Fruit fly (Drosophila melanogaster) whole organism, embryonic: Measurements from ENCODE around the gene CG14853.

Experiments used
- Antp ChIP-seq: fragments of 200-800 bp; sonication (Bioruptor generic); optimal IDR thresholded peaks from 3 replicates; lab custom pipeline; 2016; ENCODE audit warnings: missing biosample characterization, missing genetic modification characterization
- Asciz ChIP-seq: fragments of 200-800 bp; sonication (Bioruptor generic); optimal IDR thresholded peaks from 2 replicates; lab custom pipeline; 2017; ENCODE audit warnings: missing biosample characterization, mild to moderate bottlenecking, missing genetic modification characterization, missing genetic modification reagents
- Atf3 ChIP-seq: fragments of 200-800 bp; sonication (Bioruptor generic); optimal IDR thresholded peaks from 3 replicates; lab custom pipeline; 2016; ENCODE audit warnings: missing biosample characterization, missing genetic modification characterization
- Awh ChIP-seq: fragments of 200-800 bp; sonication (Bioruptor generic); IDR thresholded peaks from 2 replicates; pipeline ENCODE4, ENCODE4 v1.3.6; 2022; ENCODE audit warnings: missing biosample characterization, missing genetic modification characterization
- Bteb2 ChIP-seq: fragments of 200-800 bp; sonication (Bioruptor generic); optimal IDR thresholded peaks from 2 replicates; lab custom pipeline; 2016; ENCODE audit warnings: missing biosample characterization, missing genetic modification characterization
- CG10274 ChIP-seq: fragments of 200-800 bp; sonication (Bioruptor generic); optimal IDR thresholded peaks from 3 replicates; lab custom pipeline; 2017; ENCODE audit warnings: missing biosample characterization, mild to moderate bottlenecking, missing genetic modification characterization
- CG11560 ChIP-seq: fragments of 200-800 bp; sonication (Bioruptor generic); IDR thresholded peaks from 3 replicates; pipeline ENCODE4 v1.3.6; 2022; ENCODE audit warnings: missing biosample characterization, missing genetic modification characterization
- CG12769 ChIP-seq: fragments of 200-800 bp; sonication (Bioruptor generic); optimal IDR thresholded peaks from 2 replicates; lab custom pipeline; 2019; ENCODE audit warnings: missing biosample characterization, mild to moderate bottlenecking, missing genetic modification characterization, moderate library complexity
- CG15696 ChIP-seq: fragments of 200-800 bp; sonication (Bioruptor generic); optimal IDR thresholded peaks from 2 replicates; lab custom pipeline; 2019; ENCODE audit warnings: missing biosample characterization, mild to moderate bottlenecking, missing genetic modification characterization, moderate library complexity
- CG1602 ChIP-seq: fragments of 200-800 bp; sonication (Bioruptor generic); optimal IDR thresholded peaks from 3 replicates; lab custom pipeline; 2016; ENCODE audit warnings: missing biosample characterization, missing genetic modification characterization
- CG16813 ChIP-seq: fragments of 200-800 bp; sonication (Bioruptor generic); IDR thresholded peaks from 3 replicates; pipeline ENCODE4 v1.3.6; 2022; ENCODE audit warnings: missing biosample characterization, missing genetic modification characterization; ENCODE audit not compliant: partially characterized antibody
- CG16863 ChIP-seq: fragments of 200-800 bp; sonication (Bioruptor generic); optimal IDR thresholded peaks from 3 replicates; lab custom pipeline; 2016; ENCODE audit warnings: missing biosample characterization, missing genetic modification characterization
- CG17328 ChIP-seq: fragments of 200-800 bp; sonication (Bioruptor generic); IDR thresholded peaks from 2 replicates; pipeline ENCODE4 v1.3.6; 2022; ENCODE audit warnings: missing biosample characterization, missing genetic modification characterization
- CG2199 ChIP-seq: fragments of 200-800 bp; sonication (Bioruptor generic); IDR thresholded peaks from 3 replicates; pipeline ENCODE4 v1.3.6; 2022; ENCODE audit warnings: missing biosample characterization, missing genetic modification characterization
- CG3281 ChIP-seq: fragments of 200-800 bp; sonication (Bioruptor generic); optimal IDR thresholded peaks from 3 replicates; lab custom pipeline; 2017; ENCODE audit warnings: missing biosample characterization, mild to moderate bottlenecking, missing genetic modification characterization
- CG5953 ChIP-seq: fragments of 200-800 bp; sonication (Bioruptor generic); IDR thresholded peaks from 2 replicates; pipeline ENCODE4 v1.3.6; 2022; ENCODE audit warnings: missing biosample characterization, missing genetic modification characterization
- CG6254 ChIP-seq: fragments of 200-800 bp; sonication (Bioruptor generic); optimal IDR thresholded peaks from 3 replicates; lab custom pipeline; 2017; ENCODE audit warnings: mild to moderate bottlenecking, missing biosample characterization, missing genetic modification reagents, missing genetic modification characterization
- CG8478 ChIP-seq: fragments of >200 bp; optimal IDR thresholded peaks from 2 replicates; lab custom pipeline; 2018
- CG8924 ChIP-seq: fragments of 200-800 bp; optimal IDR thresholded peaks from 3 replicates; lab custom pipeline; 2019; ENCODE audit warnings: missing biosample characterization, mild to moderate bottlenecking, missing genetic modification characterization, moderate library complexity
- CoRest ChIP-seq: fragments of 200-800 bp; sonication (Bioruptor generic); optimal IDR thresholded peaks from 3 replicates; lab custom pipeline; 2018; ENCODE audit warnings: missing biosample characterization, mild to moderate bottlenecking, missing genetic modification characterization, moderate library complexity
- Ets65A ChIP-seq: fragments of 200-800 bp; sonication (Bioruptor generic); peaks from one replicate; lab custom pipeline; 2016; ENCODE audit warnings: missing biosample characterization, missing genetic modification characterization
- HHEX ChIP-seq: fragments of 200-800 bp; sonication (Bioruptor generic); optimal IDR thresholded peaks from 3 replicates; lab custom pipeline; 2017; ENCODE audit warnings: missing biosample characterization, mild to moderate bottlenecking, missing genetic modification characterization, missing genetic modification reagents
- Hey ChIP-seq: fragments of 200-800 bp; sonication (Bioruptor generic); optimal IDR thresholded peaks from 3 replicates; lab custom pipeline; 2018; ENCODE audit warnings: missing biosample characterization, mild to moderate bottlenecking, missing genetic modification characterization
- Hr78 ChIP-seq, 2 experiments: fragments of 200-800 bp in 1 of 2; fragments of >200 bp in 1 of 2; sonication (Bioruptor generic) in 1 of 2; optimal IDR thresholded peaks; 2 replicates each; lab custom pipeline; 2017 to 2019; ENCODE audit warnings: missing biosample characterization in 2 of 2, missing genetic modification characterization in 2 of 2, mild to moderate bottlenecking in 1 of 2, moderate library complexity in 1 of 2
- Mad ChIP-seq: fragments of 200-800 bp; sonication (Bioruptor generic); optimal IDR thresholded peaks from 2 replicates; lab custom pipeline; 2016; ENCODE audit warnings: missing biosample characterization, missing genetic modification characterization
- Nf-YB ChIP-seq: fragments of 200-800 bp; sonication (Bioruptor generic); optimal IDR thresholded peaks from 3 replicates; lab custom pipeline; 2019; ENCODE audit warnings: missing biosample characterization, mild to moderate bottlenecking, missing genetic modification characterization, moderate library complexity
- Ravus ChIP-seq: fragments of 200-800 bp; sonication (Bioruptor generic); IDR thresholded peaks from 2 replicates; pipeline ENCODE4 v1.3.6; 2022; ENCODE audit warnings: missing biosample characterization, missing genetic modification characterization
- Rx ChIP-seq: fragments of 200-800 bp; sonication (Bioruptor generic); IDR thresholded peaks from 2 replicates; pipeline ENCODE4 v1.3.6; 2022; ENCODE audit warnings: missing biosample characterization, missing genetic modification characterization
- Six4 ChIP-seq: fragments of 200-800 bp; sonication (Bioruptor generic); optimal IDR thresholded peaks from 2 replicates; lab custom pipeline; 2016; ENCODE audit warnings: missing biosample characterization, missing genetic modification characterization
- Sry-δ ChIP-seq: fragments of 200-800 bp; sonication (Bioruptor generic); optimal IDR thresholded peaks from 2 replicates; lab custom pipeline; 2016; ENCODE audit warnings: missing biosample characterization, missing genetic modification characterization
- Taf1 ChIP-seq: fragments of 200-800 bp; sonication (Bioruptor generic); IDR thresholded peaks from 2 replicates; pipeline ENCODE4 v1.3.6; 2022; ENCODE audit warnings: missing biosample characterization, missing genetic modification characterization
- az2 ChIP-seq: fragments of 200-800 bp; sonication (Bioruptor generic); optimal IDR thresholded peaks from 3 replicates; lab custom pipeline; 2016; ENCODE audit warnings: missing biosample characterization, missing genetic modification characterization
- bab2 ChIP-seq: fragments of 200-800 bp; sonication (Bioruptor generic); optimal IDR thresholded peaks from 2 replicates; lab custom pipeline; 2016; ENCODE audit warnings: missing biosample characterization, missing genetic modification characterization
- dm ChIP-seq: fragments of 200-800 bp; sonication (Bioruptor generic); optimal IDR thresholded peaks from 3 replicates; lab custom pipeline; 2016; ENCODE audit warnings: missing biosample characterization, missing genetic modification characterization
- eve ChIP-seq, 2 experiments: fragments of >200 bp; optimal IDR thresholded peaks; 2 replicates each; lab custom pipeline; 2017; ENCODE audit warnings: missing biosample characterization in 2 of 2, missing genetic modification characterization in 2 of 2
- exex ChIP-seq: fragments of 200-800 bp; sonication (Bioruptor generic); optimal IDR thresholded peaks from 4 replicates; lab custom pipeline; 2018; ENCODE audit warnings: missing biosample characterization, mild to moderate bottlenecking, missing genetic modification characterization, moderate library complexity
- gfzf ChIP-seq: fragments of 200-800 bp; sonication (Bioruptor generic); optimal IDR thresholded peaks from 2 replicates; lab custom pipeline; 2016; ENCODE audit warnings: missing biosample characterization, mild to moderate bottlenecking, missing genetic modification characterization, moderate library complexity
- grau ChIP-seq: fragments of 200-800 bp; optimal IDR thresholded peaks from 3 replicates; lab custom pipeline; 2019; ENCODE audit warnings: missing biosample characterization, mild to moderate bottlenecking, missing genetic modification characterization, moderate library complexity
- gsb-n ChIP-seq: fragments of 200-800 bp; sonication (Bioruptor generic); optimal IDR thresholded peaks from 3 replicates; lab custom pipeline; 2018; ENCODE audit warnings: missing biosample characterization, mild to moderate bottlenecking, missing genetic modification characterization
- ham ChIP-seq: fragments of 200-800 bp; sonication (Bioruptor generic); IDR thresholded peaks from 2 replicates; pipeline ENCODE4 v1.3.6; 2022; ENCODE audit warnings: missing biosample characterization, missing genetic modification characterization
- ind ChIP-seq: fragments of 200-800 bp; sonication (Bioruptor generic); optimal IDR thresholded peaks from 3 replicates; lab custom pipeline; 2016; ENCODE audit warnings: missing biosample characterization, missing genetic modification characterization
- kay ChIP-seq: fragments of 200-800 bp; sonication (Bioruptor generic); optimal IDR thresholded peaks from 2 replicates; lab custom pipeline; 2016; ENCODE audit warnings: missing biosample characterization, missing genetic modification characterization
- maf-S ChIP-seq: fragments of 200-800 bp; sonication (Bioruptor generic); optimal IDR thresholded peaks from 2 replicates; lab custom pipeline; 2016; ENCODE audit warnings: missing biosample characterization, missing genetic modification characterization
- mld ChIP-seq: fragments of 200-800 bp; sonication (Bioruptor generic); IDR thresholded peaks from 3 replicates; pipeline ENCODE4 v1.3.6; 2022; ENCODE audit warnings: missing biosample characterization, missing genetic modification characterization; ENCODE audit not compliant: partially characterized antibody
- pzg ChIP-seq: fragments of 200-800 bp; sonication (Bioruptor generic); optimal IDR thresholded peaks from 3 replicates; lab custom pipeline; 2018; ENCODE audit warnings: missing biosample characterization, mild to moderate bottlenecking, missing genetic modification characterization, moderate library complexity
- repo ChIP-seq: fragments of 200-800 bp; sonication (Bioruptor generic); optimal IDR thresholded peaks from 2 replicates; lab custom pipeline; 2016; ENCODE audit warnings: missing biosample characterization, missing genetic modification characterization
- salm ChIP-seq: fragments of 200-800 bp; sonication (Bioruptor generic); optimal IDR thresholded peaks from 2 replicates; lab custom pipeline; 2018; ENCODE audit warnings: missing biosample characterization, mild to moderate bottlenecking, missing genetic modification characterization
- sqz ChIP-seq: fragments of 200-800 bp; sonication (Bioruptor generic); optimal IDR thresholded peaks from 3 replicates; lab custom pipeline; 2018; ENCODE audit warnings: missing biosample characterization, mild to moderate bottlenecking, missing genetic modification characterization
- tgo ChIP-seq: fragments of 200-800 bp; sonication (Bioruptor generic); IDR thresholded peaks from 3 replicates; pipeline ENCODE4 v1.3.6; 2022; ENCODE audit warnings: missing biosample characterization, missing genetic modification characterization
- unc-4 ChIP-seq: fragments of 200-800 bp; sonication (Bioruptor generic); IDR thresholded peaks from 2 replicates; pipeline ENCODE4 v1.3.6; 2022; ENCODE audit warnings: missing biosample characterization, missing genetic modification characterization; ENCODE audit not compliant: partially characterized antibody

Gene CG14853

DNA sequence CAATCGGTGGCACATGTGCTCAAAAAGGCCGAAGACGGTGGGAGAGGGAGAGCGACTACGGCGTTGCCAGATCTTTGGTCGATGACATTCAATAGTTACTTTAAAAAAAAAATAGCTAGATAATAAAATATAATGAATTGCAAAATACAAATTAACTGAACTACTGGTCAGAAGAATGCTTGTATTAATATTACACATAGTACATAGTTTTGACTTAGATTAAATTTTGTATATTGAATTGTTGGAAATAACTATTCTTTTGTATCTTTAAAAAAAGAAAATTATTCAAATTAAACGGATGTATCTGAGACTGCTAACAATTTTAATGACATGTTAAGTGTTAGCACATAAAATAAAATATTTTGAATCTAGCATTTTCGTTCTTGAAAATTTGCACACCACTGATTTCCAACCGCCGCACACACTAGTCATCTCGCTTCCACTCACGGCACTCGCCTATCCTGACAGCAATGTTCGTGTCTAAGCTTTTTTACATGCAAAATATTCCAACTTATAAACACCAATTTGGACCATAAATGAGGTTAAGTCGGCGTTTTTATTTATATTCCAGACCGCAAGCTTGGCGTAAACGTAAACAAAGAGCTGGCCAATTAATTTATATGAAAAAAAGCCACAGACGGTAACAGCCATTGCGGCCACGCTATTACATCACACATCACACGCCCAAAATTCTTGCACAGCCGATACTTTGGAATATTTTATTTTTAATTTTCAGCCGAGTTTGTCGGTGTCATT is 34.3 kb upstream of the CG14853 start (continued):
- TF ChIP-seq Atf3 (no peak), Ets65A (GFP tag; lab: Kevin White, UChicago) (peak; percentile 95), Sry-δ (GFP tag; lab: Kevin White, UChicago) (peak; percentile 31), CG11560 (tag; lab: Robert Waterston, UW) (0 out of 3 replicates have a peak, but pooled peaks have one; percentile 48), CG15696 (tag; lab: Kevin White, UChicago) (peak; percentile 74), mld (GFP tag; lab: Robert Waterston, UW) (no peak), Awh (GFP tag; lab: Robert Waterston, UW) (no peak), CG1602 (GFP tag; lab: Kevin White, UChicago) (peak; percentile 78), Taf1 (peak; percentile 36; the same call in 1 of the 2 replicates), az2 (GFP tag; lab: Kevin White, UChicago) (peak; percentile 69), Ravus (GFP tag; lab: Robert Waterston, UW) (no peak), Hr78 (GFP tag; optimal IDR thresholded peaks at IDR 0.05; lab: Kevin White, UChicago) (peak in 1 of 2 experiments; percentile 5), eve (GFP tag; optimal IDR thresholded peaks at IDR 0.05; lab: Kevin White, UChicago) (no peak), sqz (GFP tag; lab: Kevin White, UChicago) (peak; percentile 71), Six4 (GFP tag; lab: Kevin White, UChicago) (peak; percentile 59), CG8924 (tag; lab: Kevin White, UChicago) (peak; percentile 82), Nf-YB (peak; percentile 65), salm (tag; lab: Kevin White, UChicago) (no peak), CG5953 (GFP tag; lab: Robert Waterston, UW) (no peak), ham (GFP tag; lab: Robert Waterston, UW) (no peak), CG3281 (GFP tag; lab: Kevin White, UChicago) (peak; percentile 77), Antp (no peak), CG10274 (GFP tag; lab: Kevin White, UChicago) (peak; percentile 49), exex (tag; lab: Kevin White, UChicago) (peak; percentile 27), unc-4 (GFP tag; lab: Robert Waterston, UW) (no peak), bab2 (peak; percentile 59), Hey (no peak), CG8478 (lab: Kevin White, UChicago) (no peak), maf-S (GFP tag; lab: Kevin White, UChicago) (peak; percentile 21), CG6254 (GFP tag; lab: Kevin White, UChicago) (peak; percentile 30), Rx (GFP tag; lab: Robert Waterston, UW) (no peak; the same call in 1 of the 2 replicates), Mad (GFP tag; lab: Kevin White, UChicago) (peak; percentile 52), pzg (GFP tag; lab: Kevin White, UChicago) (no peak), CoRest (tag; lab: Kevin White, UChicago) (peak; percentile 89), CG2199 (no peak), kay (GFP tag; lab: Kevin White, UChicago) (peak; percentile 53), dm (GFP tag; lab: Kevin White, UChicago) (peak; percentile 32), grau (tag; lab: Kevin White, UChicago) (peak; percentile 81), CG16813 (GFP tag; lab: Robert Waterston, UW) (no peak), CG16863 (GFP tag; lab: Kevin White, UChicago) (peak; percentile 64), gfzf (GFP tag; lab: Kevin White, UChicago) (no peak), HHEX (peak; percentile 55), ind (GFP tag; lab: Kevin White, UChicago) (peak; percentile 80), Asciz (GFP tag; lab: Kevin White, UChicago) (peak; percentile 54), Bteb2 (GFP tag; lab: Kevin White, UChicago) (peak; percentile 64), CG17328 (no peak; the same call in 1 of the 2 replicates), repo (GFP tag; lab: Kevin White, UChicago) (no peak), CG12769 (no peak), gsb-n (peak; percentile 63), tgo (GFP tag; lab: Robert Waterston, UW) (peak; percentile 80)
